Fruit fly (Drosophila melanogaster): ENCODE measurements around the gene Mic26-27.

dm6 chr3R:16168088-16168487 lies 21.4 kb upstream of the Mic26-27 start:
- TF ChIP-seq CTCF (optimal IDR thresholded peaks at IDR 0.05) (no peak), CG8478 (optimal IDR thresholded peaks at IDR 0.05) (no peak)

Data from S2 (cell line).